Fruit fly (Drosophila melanogaster) S2 (cell line): Measurements from ENCODE around the gene CG16758.

Experiments used
- CG8478 ChIP-seq: fragments of >200 bp; optimal IDR thresholded peaks from 2 replicates; lab custom pipeline; 2018
- CTCF ChIP-seq, 2 experiments: fragments of >200 bp; optimal IDR thresholded peaks; 2 replicates each; lab custom pipeline; 2018

DNA sequence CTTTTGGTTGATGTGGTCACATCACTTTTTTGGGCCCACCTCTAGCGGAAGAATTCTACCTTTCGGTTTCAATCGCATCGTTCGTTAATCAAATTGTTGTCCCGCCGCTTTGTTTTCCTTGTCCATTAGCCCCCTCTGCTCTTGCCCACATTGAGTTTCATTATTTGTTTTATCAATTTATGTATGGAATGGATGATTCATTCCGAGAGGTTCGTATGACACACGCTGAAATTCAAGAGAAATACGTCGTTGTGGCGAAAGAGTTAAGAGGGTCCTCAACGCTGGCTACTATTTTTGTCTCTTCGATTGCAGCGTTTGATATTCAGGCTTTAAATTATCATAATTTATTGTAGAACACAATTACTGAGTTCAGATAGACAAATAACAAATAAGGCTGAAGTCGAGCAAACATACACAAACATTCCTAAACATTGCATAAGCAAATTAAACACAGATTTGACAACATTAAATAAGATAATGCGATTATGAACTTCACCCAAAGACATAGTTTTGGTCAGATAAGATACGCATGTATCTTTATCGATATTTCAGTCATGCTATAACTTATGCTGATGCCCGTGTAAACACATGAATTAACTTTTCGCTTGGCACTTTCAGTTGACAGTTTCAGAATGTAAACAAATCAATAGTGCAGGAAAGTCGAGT is 9.8 kb downstream of the CG16758 start:
- TF ChIP-seq CTCF (optimal IDR thresholded peaks at IDR 0.05; lab: Kevin White, UChicago) (no peak), CG8478 (lab: Kevin White, UChicago) (no peak)
